Worm (Caenorhabditis elegans) whole organism, young adult: ENCODE data around the gene meg-3.

Experiments
- aptf-2 ChIP-seq: fragments of 200-800 bp; sonication (Bioruptor generic); conservative IDR thresholded peaks from 2 replicates; pipeline ENCODE4 v1.3.6; 2022; ENCODE audit warnings: missing genetic modification reagents, missing genetic modification characterization, missing compliant biosample characterization
- attf-3 ChIP-seq: fragments of 200-800 bp; sonication (Bioruptor generic); conservative IDR thresholded peaks from 2 replicates; pipeline ENCODE4 v1.3.6; 2022; ENCODE audit warnings: missing genetic modification reagents, missing genetic modification characterization, missing compliant biosample characterization
- ceh-27 ChIP-seq: fragments of 200-800 bp; sonication (Bioruptor generic); optimal IDR thresholded peaks from 2 replicates; lab custom pipeline; 2018; ENCODE audit warnings: mild to moderate bottlenecking, missing genetic modification characterization, moderate library complexity, missing compliant biosample characterization
- dpl-1 ChIP-seq: fragments of 150-350 bp; optimal IDR thresholded peaks from 2 replicates; lab custom pipeline; 2014; ENCODE audit warnings: missing biosample characterization, missing genetic modification reagents, missing genetic modification characterization
- hmg-1.2 ChIP-seq: fragments of 200-800 bp; sonication (Bioruptor generic); IDR thresholded peaks from 2 replicates; pipeline ENCODE4 v1.3.6; 2022; ENCODE audit warnings: missing genetic modification reagents, missing genetic modification characterization, missing compliant biosample characterization
- nfya-2 ChIP-seq: fragments of 200-800 bp; sonication (Bioruptor generic); IDR thresholded peaks from 2 replicates; pipeline ENCODE4 v1.3.6; 2022; ENCODE audit warnings: missing genetic modification reagents, missing genetic modification characterization, missing compliant biosample characterization

DNA sequence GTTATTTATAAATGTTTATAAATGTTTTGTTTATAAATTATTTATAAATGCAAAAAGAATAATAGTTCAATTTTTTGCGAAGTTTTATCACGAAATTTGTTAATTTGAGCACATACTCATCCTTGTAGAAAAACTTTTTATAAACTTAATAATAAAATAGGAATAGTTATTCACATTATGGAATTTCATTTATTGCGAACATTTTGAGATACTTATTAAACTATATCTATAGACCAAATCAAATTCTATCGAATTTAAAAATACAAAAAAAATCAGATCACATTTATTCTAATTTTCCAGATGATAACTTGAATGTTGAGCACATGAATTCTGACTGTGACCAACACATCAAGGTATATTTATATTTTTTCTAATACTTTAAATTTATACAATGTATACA, 29.4 kb upstream of the meg-3 start, which contains the start of gene Y102A11A.3:
- TF ChIP-seq aptf-2 (no peak), attf-3 (GFP tag; lab: Robert Waterston, UW) (no peak), nfya-2 (GFP tag; lab: Robert Waterston, UW) (no peak), hmg-1.2 (GFP tag; lab: Robert Waterston, UW) (no peak), dpl-1 (GFP tag; lab: Kevin White, UChicago) (no peak), ceh-27 (no peak)
